Fruit fly (Drosophila melanogaster): Measurements from ENCODE around the gene CG34376.
A peak's percentile ranks its signal among the peaks of the same experiment; 100 is the strongest.

Gene CG34376

DNA sequence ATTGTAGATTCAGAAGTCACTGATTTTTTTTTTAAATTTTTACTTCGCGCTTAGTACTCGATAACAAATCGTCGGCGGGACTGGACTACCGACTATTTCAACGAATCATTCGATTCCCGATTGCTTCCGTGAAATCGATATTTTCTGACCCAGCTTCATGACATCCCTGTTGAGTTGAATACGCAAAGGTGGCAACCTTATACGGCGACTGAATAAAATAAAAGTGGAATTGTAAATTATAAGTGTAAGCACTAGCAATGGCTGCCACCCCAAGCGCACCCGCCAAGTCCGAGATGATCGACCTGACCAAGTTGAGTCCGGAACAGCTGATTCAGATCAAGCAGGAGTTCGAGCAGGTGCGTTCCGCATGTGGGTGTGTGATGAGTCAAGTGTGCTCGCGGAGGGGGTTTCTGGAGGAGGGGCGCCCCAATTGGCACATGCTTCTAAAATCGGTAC is 39.2 kb downstream of the CG34376 start, which contains the start of gene Pfdn5 (continued):
- no peak for TF ChIP-seq ab (GFP tag; optimal IDR thresholded peaks at IDR 0.05)
- TF ChIP-seq dan (GFP tag; IDR thresholded peaks at IDR 0.05), result no peak
- TF ChIP-seq CG10979 (tag; optimal IDR thresholded peaks at IDR 0.05), result no peak

DNA sequence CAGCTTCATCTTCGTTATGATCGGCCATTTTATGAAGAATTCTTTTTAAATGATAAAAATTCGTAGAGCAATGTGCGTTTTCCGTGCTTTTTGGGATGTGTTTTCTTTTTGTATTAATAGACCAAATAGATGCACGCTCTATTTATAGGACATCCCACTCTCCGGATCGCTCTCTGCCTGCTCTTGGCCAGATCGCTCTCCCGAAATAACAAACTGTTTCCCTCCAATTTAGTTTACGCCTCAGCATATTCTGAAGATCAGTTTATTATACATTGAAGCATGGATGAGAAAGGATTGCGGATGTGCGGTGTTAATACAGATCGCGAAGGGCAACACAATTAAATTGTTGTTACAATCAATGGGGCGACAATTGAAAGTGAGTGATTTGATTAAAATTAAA is 41.0 kb downstream of the CG34376 start, which contains the start of gene CG5376:
CG5376 (minus strand) TSS at position 101 of the 400 bp plus-strand sequence.
- TF ChIP-seq chif (GFP tag; optimal IDR thresholded peaks at IDR 0.05) (no peak), CG17385 (GFP tag; optimal IDR thresholded peaks at IDR 0.05) (no peak), Trl (optimal IDR thresholded peaks at IDR 0.05) (peak; percentile 12 to 13), Trl (GFP tag; optimal IDR thresholded peaks at IDR 0.05) (no peak), CG7271 (tag; optimal IDR thresholded peaks at IDR 0.05) (no peak), CG31365 (tag; optimal IDR thresholded peaks at IDR 0.05) (no peak)

DNA sequence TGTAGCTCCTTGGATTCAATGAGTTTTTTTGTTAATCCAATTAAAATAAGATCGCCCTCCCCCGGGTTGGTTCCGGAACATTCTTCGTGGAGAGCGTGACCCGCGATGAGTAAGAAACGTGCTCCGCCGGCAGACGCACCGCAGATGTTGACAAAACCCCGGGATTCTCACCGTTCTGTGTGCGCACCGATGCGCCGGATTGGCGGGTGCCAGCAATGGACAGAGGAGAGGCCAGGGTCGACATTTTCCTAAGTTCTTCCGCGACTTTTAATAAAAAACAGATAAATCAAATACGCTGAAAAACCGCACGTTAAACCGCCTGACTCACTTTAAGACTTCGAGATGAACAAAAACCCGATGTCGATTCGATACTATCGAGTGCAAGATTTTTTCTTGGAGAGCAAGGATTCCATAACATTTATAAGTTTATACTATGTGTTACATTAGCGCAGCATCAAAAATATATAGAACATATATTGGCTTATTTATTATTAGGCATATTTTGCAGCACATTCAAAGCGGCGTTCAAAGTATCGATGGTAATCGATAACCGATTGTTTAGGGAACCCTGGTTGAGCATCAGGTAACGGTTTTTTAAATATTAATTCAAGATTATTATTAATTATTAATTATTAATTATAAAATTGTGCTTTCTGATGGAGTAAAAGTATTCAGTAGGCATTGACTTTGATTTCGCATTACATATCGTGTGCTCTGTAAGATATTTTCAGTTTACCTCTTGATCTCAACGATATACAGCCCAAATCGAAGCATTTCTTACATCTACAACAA is 43.4 kb downstream of the CG34376 start, which contains the start of the genes CCT1 and tHMG1:
CCT1 (minus strand) TSS at position 352 of the 792 bp plus-strand sequence.
tHMG1 (plus strand) TSS at position 742 of the 792 bp plus-strand sequence.
- peak; percentile 14 for TF ChIP-seq gfzf (GFP tag; optimal IDR thresholded peaks at IDR 0.05)
- peak; percentile 35 for TF ChIP-seq CG15601 (tag; optimal IDR thresholded peaks at IDR 0.05)
- TF ChIP-seq CG1603 (tag; optimal IDR thresholded peaks at IDR 0.05), result peak; percentile 40
- no peak for TF ChIP-seq CG1233 (GFP tag; optimal IDR thresholded peaks at IDR 0.05)
- TF ChIP-seq CG6791 (GFP tag; IDR thresholded peaks at IDR 0.05; ENCODE audit: partially characterized antibody), result peak; percentile 85
- TF ChIP-seq trem (tag; optimal IDR thresholded peaks at IDR 0.05), result peak; percentile 77
- TF ChIP-seq row (GFP tag; IDR thresholded peaks at IDR 0.05), result peak; percentile 53; the same call in 2 of the 3 replicates
- TF ChIP-seq CG13894 (tag; optimal IDR thresholded peaks at IDR 0.05), result no peak
- TF ChIP-seq knrl (GFP tag; IDR thresholded peaks at IDR 0.05; ENCODE audit: partially characterized antibody), result peak; percentile 95
- TF ChIP-seq hb (GFP tag; IDR thresholded peaks at IDR 0.05; ENCODE audit: partially characterized antibody), result peak; percentile 84
- no peak for TF ChIP-seq Optix (GFP tag; IDR thresholded peaks at IDR 0.05)
- peak; percentile 97 for TF ChIP-seq sna (GFP tag; IDR thresholded peaks at IDR 0.05; ENCODE audit: partially characterized antibody)
- peak; percentile 98 for TF ChIP-seq CG2129 (GFP tag; IDR thresholded peaks at IDR 0.05; ENCODE audit: partially characterized antibody)
- TF ChIP-seq dm (GFP tag; optimal IDR thresholded peaks at IDR 0.05), result peak; percentile 76
- peak; percentile 77 for TF ChIP-seq Dref (GFP tag; IDR thresholded peaks at IDR 0.05)
- peak; percentile 98 for TF ChIP-seq Dll (GFP tag; IDR thresholded peaks at IDR 0.05; ENCODE audit: partially characterized antibody)
- no peak for TF ChIP-seq sd (tag; optimal IDR thresholded peaks at IDR 0.05)
- TF ChIP-seq CG17612 (GFP tag; IDR thresholded peaks at IDR 0.05), result no peak
- TF ChIP-seq Hmr (GFP tag; optimal IDR thresholded peaks at IDR 0.05), result no peak
- TF ChIP-seq CG10267 (tag; optimal IDR thresholded peaks at IDR 0.05), result peak; percentile 42
- peak; percentile 17 for TF ChIP-seq CG17186 (GFP tag; optimal IDR thresholded peaks at IDR 0.05)
- peak; percentile 69 for TF ChIP-seq YL-1 (GFP tag; optimal IDR thresholded peaks at IDR 0.05)
- peak; percentile 95 for TF ChIP-seq CG14860 (GFP tag; IDR thresholded peaks at IDR 0.05; ENCODE audit: partially characterized antibody)
- TF ChIP-seq NC2β (GFP tag; optimal IDR thresholded peaks at IDR 0.05), result peak; percentile 39
- peak; percentile 5 for TF ChIP-seq Lhr (GFP tag; optimal IDR thresholded peaks at IDR 0.05)
- peak; percentile 35 for TF ChIP-seq CG12659 (GFP tag; optimal IDR thresholded peaks at IDR 0.05)
- TF ChIP-seq Sry-δ (GFP tag; optimal IDR thresholded peaks at IDR 0.05), result peak; percentile 87
- TF ChIP-seq ftz-f1 (GFP tag; optimal IDR thresholded peaks at IDR 0.05), result no peak
- peak; percentile 95 for TF ChIP-seq HLH4C (GFP tag; IDR thresholded peaks at IDR 0.05; ENCODE audit: partially characterized antibody)
- TF ChIP-seq Nf-YA (GFP tag; IDR thresholded peaks at IDR 0.05), result 0 out of 2 replicates have a peak, but pooled peaks have one; percentile 21
- peak; percentile 51 for TF ChIP-seq Sin3A (optimal IDR thresholded peaks at IDR 0.05)
- TF ChIP-seq CG13296 (GFP tag; optimal IDR thresholded peaks at IDR 0.05), result peak; percentile 20
- peak; percentile 28 for TF ChIP-seq CG12391 (tag; optimal IDR thresholded peaks at IDR 0.05)
- TF ChIP-seq ato (GFP tag; IDR thresholded peaks at IDR 0.05; ENCODE audit: partially characterized antibody), result peak; percentile 82
- TF ChIP-seq Bgb (GFP tag; IDR thresholded peaks at IDR 0.05; ENCODE audit: partially characterized antibody), result peak; percentile 93
